Worm (Caenorhabditis elegans) whole organism, L4 larva: Measurements from ENCODE around the gene cuc-1.

Source experiments
- ama-1 ChIP-seq: fragments of 150-350 bp; optimal IDR thresholded peaks from 2 replicates; lab custom pipeline; 2014; ENCODE audit warnings: inconsistent platforms, mixed read lengths
- lin-39 ChIP-seq: fragments of 150-350 bp; optimal IDR thresholded peaks from 2 replicates; lab custom pipeline; 2014; ENCODE audit warnings: missing biosample characterization, missing genetic modification reagents, missing genetic modification characterization
- pha-4 ChIP-seq, 2 experiments: fragments of 150-350 bp in 1 of 2; fragments of 200-800 bp in 1 of 2; sonication (Bioruptor generic) in 1 of 2; IDR thresholded peaks in 1 of 2; optimal IDR thresholded peaks in 1 of 2; 2 replicates each; pipeline versions ENCODE4 v1.3.6 to Lab custom; 2014 to 2022; ENCODE audit warnings: missing genetic modification characterization in 2 of 2, missing genetic modification reagents in 2 of 2, missing biosample characterization in 1 of 2, missing compliant biosample characterization in 1 of 2
- vab-7 ChIP-seq: fragments of 200-800 bp; sonication (Bioruptor generic); IDR thresholded peaks from 2 replicates; pipeline ENCODE4 v1.3.6; 2022; ENCODE audit warnings: missing genetic modification reagents, missing genetic modification characterization, missing compliant biosample characterization

- TF ChIP-seq pha-4 (GFP tag; IDR thresholded peaks at IDR 0.05; lab: Robert Waterston, UW) = no peak
- no peak for TF ChIP-seq pha-4 (tag; optimal IDR thresholded peaks at IDR 0.05; lab: Kevin White, UChicago)
- TF ChIP-seq vab-7 (GFP tag; lab: Robert Waterston, UW) = no peak
- TF ChIP-seq lin-39 (tag; lab: Kevin White, UChicago) = no peak
- TF ChIP-seq ama-1 = no peak
These were observed 48.4 kb downstream of the cuc-1 start for ce11 chrIII:7812208-7812880.
